Worm (Caenorhabditis elegans) whole organism, L4/young adult: ENCODE results near the gene W05E10.5.

Source experiments
- W03F9.2 ChIP-seq: fragments of 150-350 bp; optimal IDR thresholded peaks from 2 replicates; lab custom pipeline; 2014; ENCODE audit warnings: missing biosample characterization, missing genetic modification characterization
- dao-5 ChIP-seq: sonication (generic microtip); optimal IDR thresholded peaks from 2 replicates; lab custom pipeline; 2016; ENCODE audit warnings: missing genotype, missing genetic modification characterization, moderate library complexity, missing compliant biosample characterization
- him-1 ChIP-seq: sonication (generic microtip); optimal IDR thresholded peaks from 2 replicates; lab custom pipeline; 2016; ENCODE audit warnings: missing genotype, missing genetic modification reagents, missing genetic modification characterization, missing compliant biosample characterization

Gene W05E10.5

DNA sequence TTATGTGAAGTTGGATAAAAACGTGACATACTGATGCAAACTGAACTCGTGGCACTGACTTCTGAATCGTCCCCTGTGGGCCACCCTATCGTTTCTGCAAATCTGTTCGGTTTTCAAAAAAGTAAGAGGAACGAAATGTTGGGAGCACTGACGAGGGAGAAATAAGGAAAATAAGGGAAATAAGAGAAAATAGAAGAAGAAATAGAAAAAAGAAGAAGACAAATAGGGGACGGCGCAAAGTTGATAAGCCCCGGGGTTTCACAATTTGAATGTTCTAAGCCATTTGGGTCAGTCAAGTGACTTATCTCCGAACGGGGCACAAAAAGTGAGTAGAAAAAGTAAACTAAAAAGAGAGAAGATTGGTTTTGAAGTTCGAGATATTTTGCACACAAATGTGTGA lies at the start of gene W05E10.5:
Gene W05E10.5, minus strand, starts transcription at position 101 of the 400 bp plus-strand sequence.
- TF ChIP-seq dao-5 (tag; lab: Kevin White, UChicago) (no peak), him-1 (tag; lab: Kevin White, UChicago) (no peak), W03F9.2 (tag; lab: Kevin White, UChicago) (no peak)

DNA sequence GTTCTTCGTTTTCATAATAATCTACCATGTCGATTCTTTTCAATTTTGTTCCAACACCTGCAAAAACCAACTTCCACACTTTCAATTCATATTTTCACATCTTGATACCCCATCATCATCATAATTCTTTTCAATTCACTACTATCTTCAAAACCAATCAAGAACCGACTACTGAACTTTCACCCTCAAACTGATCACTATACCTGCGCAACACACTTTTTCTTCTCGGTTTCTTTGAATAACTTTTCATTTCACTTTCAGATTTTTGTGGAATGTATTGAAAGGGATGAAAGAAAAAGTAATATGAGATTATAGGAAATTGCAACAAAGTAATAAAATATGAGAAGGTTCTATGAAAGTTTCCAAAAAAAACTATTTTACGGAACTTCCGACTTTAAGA lies 45.6 kb upstream of the W05E10.5 start:
- TF ChIP-seq dao-5 (tag; lab: Kevin White, UChicago) (no peak), him-1 (tag; lab: Kevin White, UChicago) (no peak), W03F9.2 (tag; lab: Kevin White, UChicago) (no peak)

DNA sequence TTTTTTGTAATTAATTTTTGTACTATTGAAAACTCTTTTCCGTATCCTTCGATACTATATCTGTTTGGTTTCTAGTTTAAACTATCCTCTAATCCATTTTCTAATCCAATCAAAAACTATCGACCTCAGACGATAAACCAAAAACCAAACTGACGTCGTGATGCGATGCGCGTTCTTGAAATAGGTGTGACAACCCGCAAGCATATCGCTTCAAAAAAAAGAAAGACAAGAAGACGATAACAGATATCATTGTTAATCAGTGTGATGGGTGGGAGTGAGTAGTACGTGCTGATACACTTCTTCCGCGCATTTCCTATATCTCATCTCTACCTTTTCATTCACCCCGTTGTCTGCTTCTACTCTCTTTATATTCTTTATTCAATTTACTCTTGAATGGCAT lies 44.3 kb upstream of the W05E10.5 start, which contains the start of gene T04F3.1:
Gene T04F3.1, plus strand, starts transcription at position 246 of the 400 bp plus-strand sequence.
- TF ChIP-seq dao-5 (tag; lab: Kevin White, UChicago) (no peak), him-1 (tag; lab: Kevin White, UChicago) (no peak), W03F9.2 (tag; lab: Kevin White, UChicago) (no peak)

DNA sequence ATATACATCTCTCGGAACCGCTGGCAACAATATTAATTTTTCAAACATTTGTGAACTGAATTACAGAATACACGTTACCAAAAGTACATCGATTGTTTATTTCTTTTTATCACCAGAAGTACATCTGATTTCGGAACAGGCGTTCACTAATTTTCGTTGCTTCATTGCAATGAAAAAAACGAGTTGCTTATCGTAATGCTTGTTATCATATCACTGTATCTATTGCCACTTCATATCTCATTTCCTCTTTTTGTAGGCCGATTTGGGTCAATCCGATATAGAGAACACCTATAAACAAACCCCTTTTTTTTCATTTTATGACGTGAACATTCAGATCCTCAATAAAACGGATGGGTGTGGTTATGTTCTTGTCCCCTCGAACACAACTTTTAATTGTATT lies 41.8 kb upstream of the W05E10.5 start:
- no peak for TF ChIP-seq dao-5 (tag; lab: Kevin White, UChicago)
- TF ChIP-seq him-1 (tag; lab: Kevin White, UChicago), result no peak
- TF ChIP-seq W03F9.2 (tag; lab: Kevin White, UChicago), result no peak

DNA sequence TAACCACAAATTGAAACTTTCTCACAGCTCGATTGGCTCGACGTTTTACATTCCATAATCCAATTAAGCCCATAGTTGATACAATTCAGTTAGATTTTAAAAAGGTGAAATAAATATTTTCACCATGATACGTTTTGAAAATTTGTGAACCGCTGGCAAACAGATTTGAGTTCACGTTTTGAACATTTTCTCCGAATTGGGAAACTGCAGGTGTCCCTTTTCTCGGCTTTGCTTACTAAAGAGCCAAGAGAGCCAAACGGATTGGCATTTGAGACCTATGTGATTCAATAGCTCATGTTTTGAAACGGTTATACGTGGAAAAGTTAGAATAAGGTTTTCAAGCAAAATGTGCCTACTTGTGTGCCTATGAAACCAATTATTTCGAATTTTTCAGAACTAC lies 41.4 kb upstream of the W05E10.5 start, which contains the start of gene spe-42:
Gene spe-42, minus strand, starts transcription at position 101 of the 400 bp plus-strand sequence.
- no peak for TF ChIP-seq him-1 (tag; lab: Kevin White, UChicago)
- no peak for TF ChIP-seq W03F9.2 (tag; lab: Kevin White, UChicago)
- no peak for TF ChIP-seq dao-5 (tag; lab: Kevin White, UChicago)

DNA sequence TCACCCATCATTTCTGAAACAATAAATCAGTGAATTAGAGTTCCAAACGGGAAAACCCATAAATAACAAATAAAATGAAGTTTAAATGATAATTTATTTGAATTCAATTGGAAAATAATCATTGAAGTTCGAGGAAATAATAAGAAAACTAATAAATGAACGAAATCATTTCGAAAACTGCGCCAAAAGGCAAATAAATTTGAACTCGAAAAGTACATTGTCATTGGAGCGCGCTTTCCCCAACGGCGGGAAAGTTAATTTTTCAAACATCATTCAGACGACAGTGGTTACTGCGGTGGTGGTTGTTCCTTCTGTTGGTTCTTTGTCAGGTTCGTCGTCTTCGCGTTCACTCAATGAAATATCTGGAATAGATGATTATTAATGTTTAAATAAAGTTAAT lies 38.0 kb upstream of the W05E10.5 start, which contains the start of gene npp-22:
Gene npp-22, minus strand, starts transcription at position 13 of the 400 bp plus-strand sequence.
- no peak for TF ChIP-seq W03F9.2 (tag; lab: Kevin White, UChicago)
- no peak for TF ChIP-seq him-1 (tag; lab: Kevin White, UChicago)
- no peak for TF ChIP-seq dao-5 (tag; lab: Kevin White, UChicago)

DNA sequence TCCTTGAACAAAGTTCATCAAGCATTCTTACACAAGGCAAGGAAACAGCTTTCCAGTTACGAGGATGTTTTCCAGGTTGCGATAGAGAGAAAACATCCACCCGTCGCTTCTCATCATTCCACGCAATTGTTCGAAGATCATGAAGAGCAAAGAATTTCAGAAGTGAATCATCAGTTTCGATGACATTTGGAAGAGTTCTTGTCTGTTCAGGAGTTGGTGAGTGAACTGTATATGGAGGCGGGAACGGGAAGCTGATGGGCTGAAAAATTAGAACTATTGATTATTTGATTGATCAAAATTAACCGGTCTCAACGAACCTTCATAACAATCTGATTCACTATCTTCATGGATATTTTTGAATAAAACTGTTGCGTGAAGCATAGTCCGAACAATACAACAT lies 36.6 kb upstream of the W05E10.5 start:
- TF ChIP-seq W03F9.2 (tag; lab: Kevin White, UChicago) (no peak), him-1 (tag; lab: Kevin White, UChicago) (no peak), dao-5 (tag; lab: Kevin White, UChicago) (no peak)

DNA sequence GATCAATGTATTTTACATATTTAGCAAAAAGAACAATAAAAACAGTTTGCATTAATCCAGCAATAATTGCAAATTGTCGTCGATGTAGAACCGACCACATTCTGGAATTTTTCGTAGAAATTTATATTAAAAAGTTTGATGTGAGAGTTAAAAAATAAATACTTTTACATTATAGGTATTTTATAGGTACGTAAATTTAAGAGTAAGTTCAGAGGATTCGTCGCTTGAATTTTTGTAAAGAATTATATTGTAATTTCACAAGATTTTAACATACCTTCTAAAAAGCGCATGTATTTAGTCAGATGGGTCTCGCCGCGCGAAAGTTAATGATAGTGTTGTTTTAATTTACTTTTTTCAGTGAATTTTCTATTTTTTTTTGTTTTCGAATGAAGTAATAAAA lies 34.6 kb upstream of the W05E10.5 start, which contains the start of gene rhr-2:
Gene rhr-2, minus strand, starts transcription at position 101 of the 400 bp plus-strand sequence.
- no peak for TF ChIP-seq W03F9.2 (tag; lab: Kevin White, UChicago)
- TF ChIP-seq him-1 (tag; lab: Kevin White, UChicago), result no peak
- no peak for TF ChIP-seq dao-5 (tag; lab: Kevin White, UChicago)

DNA sequence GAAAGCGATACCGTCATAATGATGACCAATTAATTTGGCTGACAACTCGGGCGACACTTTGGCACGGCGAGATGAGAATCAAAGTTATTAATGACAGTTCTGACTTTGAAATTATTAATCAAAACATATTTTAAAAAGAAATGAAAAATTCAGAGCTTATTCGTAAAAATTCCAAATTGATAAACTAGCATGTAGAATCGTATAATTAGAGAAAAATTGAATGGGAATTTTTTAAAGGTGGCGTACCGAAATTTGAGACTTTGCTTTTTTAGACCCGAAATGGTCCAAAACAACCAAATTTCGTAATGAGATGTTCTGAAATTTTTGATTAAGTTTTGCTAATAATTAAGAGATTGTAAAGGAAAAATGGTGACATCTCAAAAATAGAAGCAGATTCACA lies 30.5 kb upstream of the W05E10.5 start, which contains the start of gene daf-11:
Gene daf-11, minus strand, starts transcription at position 101 of the 400 bp plus-strand sequence.
- no peak for TF ChIP-seq dao-5 (tag; lab: Kevin White, UChicago)
- no peak for TF ChIP-seq him-1 (tag; lab: Kevin White, UChicago)
- TF ChIP-seq W03F9.2 (tag; lab: Kevin White, UChicago), result no peak

DNA sequence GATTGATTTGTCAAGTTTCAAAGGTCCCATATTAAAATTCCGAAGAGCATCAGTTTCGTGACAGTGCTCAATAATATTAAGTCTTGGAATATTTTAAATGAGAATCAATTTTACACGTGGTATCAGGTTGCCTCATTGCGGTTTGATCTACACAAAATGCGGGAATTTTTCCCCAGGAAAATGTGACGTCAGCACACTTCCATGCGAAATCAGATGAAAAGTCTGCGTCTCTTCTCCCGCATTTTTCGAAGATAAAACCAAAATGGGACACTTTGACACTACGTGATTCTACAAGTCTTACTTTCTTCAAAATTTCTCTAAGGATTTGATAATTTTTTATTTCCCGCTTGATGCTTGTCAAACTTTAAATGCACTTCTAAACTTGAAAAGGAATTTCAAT lies 27.4 kb upstream of the W05E10.5 start:
- TF ChIP-seq him-1 (tag; lab: Kevin White, UChicago), result no peak
- TF ChIP-seq dao-5 (tag; lab: Kevin White, UChicago), result no peak
- no peak for TF ChIP-seq W03F9.2 (tag; lab: Kevin White, UChicago)

DNA sequence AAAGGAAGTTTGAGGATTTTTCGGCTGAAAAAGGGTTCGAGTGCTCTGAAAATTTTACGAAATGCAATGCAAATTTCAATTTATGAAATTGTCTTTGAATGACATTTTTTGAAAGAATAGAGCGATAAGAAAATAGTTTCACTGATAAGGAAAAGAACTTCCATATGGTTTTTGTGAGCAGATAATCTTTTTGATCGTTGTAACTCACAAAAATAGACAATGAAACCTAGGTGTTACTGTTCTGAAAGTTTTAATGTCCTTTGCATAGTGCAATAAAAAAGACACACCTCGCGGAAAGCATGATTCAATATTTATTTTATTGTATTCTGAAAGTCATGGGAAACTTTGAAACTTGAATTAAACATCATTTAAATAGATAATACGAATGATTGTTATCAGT lies 21.4 kb upstream of the W05E10.5 start:
- TF ChIP-seq W03F9.2 (tag; lab: Kevin White, UChicago) (no peak), dao-5 (tag; lab: Kevin White, UChicago) (no peak), him-1 (tag; lab: Kevin White, UChicago) (no peak)

DNA sequence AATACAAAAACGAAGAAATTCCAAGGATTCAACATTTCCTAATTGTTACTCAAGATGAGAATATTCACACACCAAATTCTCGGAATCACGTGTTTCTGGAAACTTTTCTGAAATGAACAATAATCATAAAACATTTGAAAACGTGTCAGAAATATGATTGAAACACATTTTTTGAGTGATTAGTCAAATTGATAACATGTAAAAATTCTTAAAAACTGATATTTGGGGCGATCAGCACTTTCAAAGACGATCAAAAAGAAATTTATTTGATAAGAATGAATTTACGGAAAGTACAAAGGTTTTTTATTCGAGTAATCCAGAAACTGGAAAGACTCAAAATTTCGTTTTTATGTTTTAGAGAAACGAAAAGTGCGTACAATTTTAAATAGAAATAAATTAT lies 20.3 kb upstream of the W05E10.5 start, which contains the start of gene tre-3:
Gene tre-3, minus strand, starts transcription at position 107 of the 400 bp plus-strand sequence.
- TF ChIP-seq W03F9.2 (tag; lab: Kevin White, UChicago), result no peak
- TF ChIP-seq him-1 (tag; lab: Kevin White, UChicago), result no peak
- TF ChIP-seq dao-5 (tag; lab: Kevin White, UChicago), result no peak

DNA sequence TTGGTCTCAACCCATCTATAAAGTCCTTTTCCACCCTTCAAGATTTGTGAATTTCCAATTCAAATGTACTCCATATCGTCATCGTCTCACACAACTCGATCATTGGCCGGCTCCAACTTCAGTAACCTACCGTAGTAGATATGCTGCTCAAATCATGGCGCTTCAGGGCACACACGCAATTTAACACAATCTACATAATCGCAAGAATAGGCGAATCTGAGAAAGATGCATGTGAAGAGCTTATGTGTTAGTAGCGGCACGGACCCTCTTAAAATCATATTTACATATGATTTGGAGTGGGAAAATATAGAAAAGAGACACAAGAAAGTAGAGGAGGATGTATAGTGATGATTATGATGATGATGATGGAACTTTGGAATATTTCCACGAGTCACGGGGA lies 16.3 kb upstream of the W05E10.5 start:
- TF ChIP-seq dao-5 (tag; lab: Kevin White, UChicago), result no peak
- no peak for TF ChIP-seq him-1 (tag; lab: Kevin White, UChicago)
- no peak for TF ChIP-seq W03F9.2 (tag; lab: Kevin White, UChicago)

DNA sequence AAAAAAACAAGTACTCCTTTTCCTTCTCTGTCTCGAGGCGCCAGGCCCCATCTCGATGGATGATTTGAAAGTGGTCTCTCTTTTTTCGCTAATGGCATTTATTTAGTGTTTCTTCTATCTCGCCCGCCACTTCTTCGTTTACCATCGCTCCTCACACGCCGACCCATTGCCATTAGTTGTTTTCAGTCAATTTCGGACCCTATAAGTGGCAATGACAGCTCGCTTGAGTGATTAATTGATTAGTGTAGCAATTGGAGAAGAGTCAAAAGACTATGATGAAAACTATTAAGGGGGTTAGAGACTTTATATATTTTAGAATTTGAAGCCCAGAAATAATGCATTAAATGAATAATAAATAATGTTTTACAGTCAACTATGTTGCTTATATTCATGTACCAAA lies 10.9 kb upstream of the W05E10.5 start:
- TF ChIP-seq dao-5 (tag; lab: Kevin White, UChicago), result no peak
- TF ChIP-seq W03F9.2 (tag; lab: Kevin White, UChicago), result no peak
- no peak for TF ChIP-seq him-1 (tag; lab: Kevin White, UChicago)
